Fruit fly (Drosophila melanogaster) whole organism: ENCODE data around the gene tok.

ENCODE experiments used
- CG8478 ChIP-seq: fragments of >200 bp; optimal IDR thresholded peaks from 2 replicates; lab custom pipeline; 2018; ENCODE audit warnings: inconsistent platforms
- Dll ChIP-seq: fragments of >200 bp; optimal IDR thresholded peaks from 2 replicates; lab custom pipeline; 2017
- EcR ChIP-seq, 2 experiments: fragments of >200 bp; optimal IDR thresholded peaks; 2 replicates each; lab custom pipeline; 2017; ENCODE audit warnings: missing biosample characterization in 2 of 2, missing genetic modification characterization in 2 of 2, missing genetic modification reagents in 2 of 2
- pan ChIP-seq: fragments of >200 bp; optimal IDR thresholded peaks from 2 replicates; lab custom pipeline; 2017
- psq ChIP-seq: fragments of >200 bp; optimal IDR thresholded peaks from 2 replicates; lab custom pipeline; 2017
- usp ChIP-seq: fragments of >200 bp; optimal IDR thresholded peaks from 2 replicates; lab custom pipeline; 2017; ENCODE audit warnings: missing biosample characterization, missing genetic modification characterization, mixed read lengths

tok gene

DNA sequence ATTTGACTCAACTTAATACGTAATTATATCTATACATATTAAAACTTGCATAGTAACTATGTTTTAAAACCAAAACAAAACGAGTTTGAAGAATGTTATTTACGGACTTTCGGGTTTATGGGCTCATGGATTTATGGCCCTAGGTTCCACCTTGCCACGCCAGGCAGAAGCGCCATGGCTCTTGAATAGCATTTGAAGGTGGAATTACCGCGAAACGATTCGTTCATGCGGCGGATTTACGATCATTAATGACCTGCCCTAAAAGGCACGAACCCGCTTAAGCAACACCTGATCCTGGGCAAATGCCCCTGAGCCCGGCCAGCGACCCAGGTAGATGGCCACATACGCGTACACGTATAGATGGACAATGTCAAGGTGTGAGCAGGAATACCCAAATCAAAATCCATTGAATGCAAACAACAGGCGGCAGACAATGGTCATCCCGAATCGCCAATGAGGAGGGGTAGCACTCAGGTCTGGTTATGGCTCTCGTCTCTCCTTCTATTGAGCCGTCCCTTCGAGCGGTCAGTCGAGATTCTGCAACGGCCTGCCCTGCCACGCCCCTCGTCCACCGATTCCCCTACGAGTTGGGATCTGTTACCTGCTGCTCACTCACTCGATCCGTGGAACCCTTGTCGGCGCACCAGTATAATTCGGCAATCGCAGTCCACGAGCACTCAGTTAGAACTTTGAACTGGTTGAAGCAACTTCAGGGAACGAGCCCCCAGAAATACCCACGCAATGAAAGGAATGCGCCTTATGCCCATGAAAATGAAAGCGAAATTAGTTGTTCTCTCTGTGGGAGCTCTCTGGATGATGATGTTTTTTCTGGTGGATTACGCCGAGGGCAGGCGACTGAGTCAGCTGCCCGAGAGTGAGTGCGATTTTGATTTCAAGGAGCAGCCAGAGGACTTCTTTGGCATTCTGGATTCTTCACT lies 29.8 kb downstream of the tok start, which contains the start of gene tld:
TSS of gene tld (plus strand) at position 677 of the 938 bp plus-strand sequence.
- TF ChIP-seq usp (GFP tag; lab: Kevin White, UChicago) (no peak), psq (lab: Kevin White, UChicago) (no peak), pan (lab: Kevin White, UChicago) (no peak), CG8478 (lab: Kevin White, UChicago) (no peak), Dll (lab: Kevin White, UChicago) (no peak), EcR (GFP tag; optimal IDR thresholded peaks at IDR 0.05; lab: Kevin White, UChicago) (no peak)

dm6 chr3R:24753561-24754027 lies 34.1 kb downstream of the tok start, which contains the start of gene asp:
TSS of gene asp (plus strand) at chr3R:24753849.
- no peak for TF ChIP-seq pan (lab: Kevin White, UChicago)
- no peak for TF ChIP-seq EcR (GFP tag; optimal IDR thresholded peaks at IDR 0.05; lab: Kevin White, UChicago)
- no peak for TF ChIP-seq CG8478 (lab: Kevin White, UChicago)
- no peak for TF ChIP-seq Dll (lab: Kevin White, UChicago)
- no peak for TF ChIP-seq usp (GFP tag; lab: Kevin White, UChicago)
- TF ChIP-seq psq (lab: Kevin White, UChicago), result no peak

dm6 chr3R:24764971-24765370 lies 45.5 kb downstream of the tok start, which contains the start of gene AstA:
TSS of gene AstA (minus strand) at chr3R:24765071.
- TF ChIP-seq CG8478 (lab: Kevin White, UChicago), result no peak
- TF ChIP-seq usp (GFP tag; lab: Kevin White, UChicago), result no peak
- TF ChIP-seq EcR (GFP tag; optimal IDR thresholded peaks at IDR 0.05; lab: Kevin White, UChicago), result no peak
- TF ChIP-seq Dll (lab: Kevin White, UChicago), result no peak
- TF ChIP-seq psq (lab: Kevin White, UChicago), result no peak
- no peak for TF ChIP-seq pan (lab: Kevin White, UChicago)

DNA sequence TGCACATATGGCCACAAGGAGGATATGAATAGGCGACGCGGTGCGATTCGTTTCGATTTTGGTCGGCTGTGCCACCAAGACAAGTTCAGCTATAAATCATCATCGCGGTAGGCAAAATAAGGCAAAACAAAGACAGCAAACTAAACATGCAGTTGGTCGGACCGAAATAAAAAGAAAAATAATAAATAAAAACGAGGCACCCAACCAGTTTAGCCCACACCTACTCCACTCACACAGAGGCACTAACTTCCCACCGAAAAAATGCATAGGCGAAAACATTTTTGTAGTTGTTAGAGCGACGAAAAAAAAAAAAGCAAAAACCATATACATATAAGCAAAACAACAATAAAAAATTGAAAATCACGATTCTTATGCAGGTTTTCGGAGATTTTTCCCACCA lies 47.2 kb downstream of the tok start:
- TF ChIP-seq EcR (GFP tag; optimal IDR thresholded peaks at IDR 0.05; lab: Kevin White, UChicago) (no peak), CG8478 (lab: Kevin White, UChicago) (no peak), psq (lab: Kevin White, UChicago) (no peak), usp (GFP tag; lab: Kevin White, UChicago) (no peak), pan (lab: Kevin White, UChicago) (no peak), Dll (lab: Kevin White, UChicago) (no peak)

DNA sequence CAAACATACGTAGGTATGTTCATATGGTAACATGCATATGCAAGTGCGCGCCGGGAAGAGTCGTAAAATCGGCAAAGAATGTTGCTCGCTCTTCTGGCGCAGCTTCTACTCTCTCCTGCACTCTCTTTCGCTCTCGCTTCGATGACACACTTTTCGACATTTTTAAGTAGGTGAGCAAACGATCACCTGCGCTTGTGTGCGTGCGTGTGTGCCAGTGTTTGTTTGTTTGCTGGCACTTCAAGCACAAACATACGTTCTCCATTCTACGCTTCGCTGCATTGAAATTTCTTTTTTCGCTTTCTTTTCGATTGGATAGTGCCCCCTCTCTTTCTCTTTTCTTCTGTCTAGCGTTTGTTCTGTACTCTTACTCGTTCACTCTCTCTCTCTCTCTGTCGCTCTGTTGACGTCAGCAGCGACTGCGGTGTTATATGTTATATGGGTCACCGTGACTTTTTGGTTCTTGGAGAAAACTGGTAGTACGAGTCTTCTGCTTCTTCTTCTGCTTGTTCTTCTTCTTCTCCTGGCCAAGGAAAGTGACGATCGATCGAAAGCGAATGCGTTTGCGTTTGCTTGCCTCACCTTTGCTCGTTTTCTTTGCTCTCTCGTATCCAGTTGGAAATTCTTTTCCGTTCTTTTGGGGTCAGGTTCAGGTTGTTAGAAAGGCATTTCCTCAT lies 48.3 kb downstream of the tok start:
- TF ChIP-seq CG8478 (lab: Kevin White, UChicago) (no peak), Dll (lab: Kevin White, UChicago) (peak; percentile 76), usp (GFP tag; lab: Kevin White, UChicago) (no peak), EcR (GFP tag; optimal IDR thresholded peaks at IDR 0.05; lab: Kevin White, UChicago) (no peak), psq (lab: Kevin White, UChicago) (no peak)

dm6 chr3R:24768538-24769401 lies 49.3 kb downstream of the tok start, which contains the start of gene CG13631:
TSS of gene CG13631 (plus strand) at chr3R:24769351.
- TF ChIP-seq psq (lab: Kevin White, UChicago) (no peak), Dll (lab: Kevin White, UChicago) (peak; percentile 35)

DNA sequence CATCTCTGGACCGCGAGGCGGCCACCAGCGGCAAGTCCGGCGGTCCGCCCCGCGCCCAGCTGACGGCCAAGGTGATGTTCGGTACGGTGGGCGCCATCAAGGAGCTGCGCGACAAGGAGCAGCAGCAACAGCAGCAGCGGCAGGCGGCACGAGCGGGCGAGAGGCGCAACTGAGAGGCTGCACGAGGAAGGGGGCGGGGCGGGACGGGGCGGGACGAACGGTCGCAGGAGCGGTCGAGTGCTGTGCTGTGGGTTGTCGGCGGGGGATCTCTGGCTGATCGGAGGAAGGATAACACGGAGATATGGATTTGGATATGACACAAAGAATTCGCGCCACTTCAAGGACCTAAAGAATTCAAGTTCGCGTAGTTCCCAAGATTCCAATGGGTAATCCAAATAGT lies 50.1 kb downstream of the tok start:
- TF ChIP-seq CG8478 (lab: Kevin White, UChicago), result no peak
- TF ChIP-seq Dll (lab: Kevin White, UChicago), result no peak
- TF ChIP-seq EcR (GFP tag; optimal IDR thresholded peaks at IDR 0.05; lab: Kevin White, UChicago), result no peak
- no peak for TF ChIP-seq pan (lab: Kevin White, UChicago)

DNA sequence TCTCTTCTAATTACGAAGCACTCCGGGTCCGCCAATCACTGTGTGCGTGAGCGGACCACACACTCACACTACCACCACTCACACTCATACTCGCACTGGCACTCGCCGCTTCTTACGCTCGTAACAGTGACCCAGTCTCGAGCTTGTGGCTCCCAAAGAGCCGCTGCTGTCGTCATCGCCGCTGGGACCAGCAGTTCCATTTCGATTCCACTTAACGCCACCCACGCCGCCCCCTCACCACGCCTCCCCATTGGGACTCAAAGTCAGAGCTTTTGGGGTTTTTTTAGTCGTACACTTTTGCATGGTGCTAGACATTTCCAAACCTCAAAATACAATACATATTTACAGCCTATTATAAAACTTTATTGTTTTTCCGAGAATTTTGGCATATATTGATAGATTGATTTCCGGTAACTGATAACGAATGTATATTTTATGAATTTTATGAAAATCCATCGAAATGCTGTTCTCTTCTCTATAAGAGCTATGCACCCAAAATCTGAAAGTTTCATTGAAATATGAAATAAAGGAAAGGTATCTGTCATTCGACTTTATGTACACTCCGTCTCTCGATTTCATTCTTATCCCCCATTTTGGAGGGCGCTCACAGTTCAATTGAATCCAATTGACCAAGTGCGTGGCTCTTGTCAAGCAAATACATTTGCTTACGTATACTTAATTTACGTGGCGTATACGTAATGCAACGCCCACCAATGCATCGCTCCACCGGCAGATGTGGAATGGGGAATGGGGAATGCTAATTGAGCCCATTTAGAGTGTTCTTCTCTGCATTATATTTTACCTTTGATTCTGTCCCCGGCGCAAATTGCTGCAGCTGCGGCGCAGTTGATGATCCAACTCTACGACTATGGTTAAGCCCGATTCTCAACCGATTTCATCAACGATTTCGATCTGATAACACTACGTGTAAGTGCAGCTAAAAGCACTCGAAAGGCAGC lies 52.1 kb downstream of the tok start, which contains the start of gene CG42331:
TSS of gene CG42331 (plus strand) at position 909 of the 959 bp plus-strand sequence.
- TF ChIP-seq EcR (GFP tag; optimal IDR thresholded peaks at IDR 0.05; lab: Kevin White, UChicago) (no peak), psq (lab: Kevin White, UChicago) (no peak), CG8478 (lab: Kevin White, UChicago) (no peak), usp (GFP tag; lab: Kevin White, UChicago) (no peak), Dll (lab: Kevin White, UChicago) (no peak), pan (lab: Kevin White, UChicago) (no peak)

dm6 chr3R:24773016-24773415 lies 53.5 kb downstream of the tok start:
- TF ChIP-seq EcR (GFP tag; optimal IDR thresholded peaks at IDR 0.05; lab: Kevin White, UChicago) (no peak), CG8478 (lab: Kevin White, UChicago) (no peak), pan (lab: Kevin White, UChicago) (no peak), psq (lab: Kevin White, UChicago) (no peak), Dll (lab: Kevin White, UChicago) (no peak)
